Worm (Caenorhabditis elegans): ENCODE measurements around the gene srj-13.

Gene srj-13

ce11 chrV:7402355-7402754, at the start of gene srj-13:
Gene srj-13, plus strand, starts transcription at chrV:7402655.
- TF ChIP-seq lin-13 (GFP tag; optimal IDR thresholded peaks at IDR 0.05) (no peak), skn-1 (tag; optimal IDR thresholded peaks at IDR 0.05) (no peak), unc-39 (tag; optimal IDR thresholded peaks at IDR 0.05) (no peak), elt-3 (tag; optimal IDR thresholded peaks at IDR 0.05) (no peak), peb-1 (tag; optimal IDR thresholded peaks at IDR 0.05) (no peak), egl-27 (tag; optimal IDR thresholded peaks at IDR 0.05) (no peak), lin-11 (tag; optimal IDR thresholded peaks at IDR 0.05) (no peak), R02D3.7 (tag; optimal IDR thresholded peaks at IDR 0.05) (no peak), ZK546.5 (tag; optimal IDR thresholded peaks at IDR 0.05) (no peak), nhr-21 (tag; optimal IDR thresholded peaks at IDR 0.05) (no peak), alr-1 (tag; optimal IDR thresholded peaks at IDR 0.05) (no peak), elt-1 (tag; optimal IDR thresholded peaks at IDR 0.05) (no peak), lsy-2 (tag; optimal IDR thresholded peaks at IDR 0.05) (no peak)

- TF ChIP-seq ama-1 (optimal IDR thresholded peaks at IDR 0.05), result no peak
- no peak for TF ChIP-seq sem-4 (tag; optimal IDR thresholded peaks at IDR 0.05)
These were observed 48.9 kb upstream of the srj-13 start for ce11 chrV:7353602-7354001.

ce11 chrV:7355464-7355863, 47.0 kb upstream of the srj-13 start, which contains the start of gene tag-293:
Gene tag-293, minus strand, starts transcription at chrV:7355564.
- no peak for TF ChIP-seq zag-1 (tag; optimal IDR thresholded peaks at IDR 0.05)
- no peak for TF ChIP-seq lsy-2 (tag; optimal IDR thresholded peaks at IDR 0.05)
- TF ChIP-seq sem-4 (tag; optimal IDR thresholded peaks at IDR 0.05), result no peak
- no peak for TF ChIP-seq snpc-4 (tag; optimal IDR thresholded peaks at IDR 0.05)

- TF ChIP-seq peb-1 (tag; optimal IDR thresholded peaks at IDR 0.05), result no peak
- TF ChIP-seq ztf-4 (tag; optimal IDR thresholded peaks at IDR 0.05), result no peak
- TF ChIP-seq unc-55 (GFP tag; optimal IDR thresholded peaks at IDR 0.05), result no peak
- no peak for TF ChIP-seq aly-2 (tag; optimal IDR thresholded peaks at IDR 0.05)
- TF ChIP-seq ZK546.5 (tag; optimal IDR thresholded peaks at IDR 0.05), result no peak
- no peak for TF ChIP-seq lin-13 (GFP tag; optimal IDR thresholded peaks at IDR 0.05)
- TF ChIP-seq mdl-1 (tag; optimal IDR thresholded peaks at IDR 0.05), result no peak
- TF ChIP-seq sma-3 (GFP tag; optimal IDR thresholded peaks at IDR 0.05), result no peak
- TF ChIP-seq nhr-77 (tag; optimal IDR thresholded peaks at IDR 0.05), result no peak
- TF ChIP-seq sma-9 (GFP tag; optimal IDR thresholded peaks at IDR 0.05), result no peak
- TF ChIP-seq sma-9 (tag; optimal IDR thresholded peaks at IDR 0.05), result no peak
These were observed 45.8 kb upstream of the srj-13 start, which contains the start of gene C03G6.21 for ce11 chrV:7356684-7357083. Gene C03G6.21, minus strand, starts transcription at chrV:7356784.

ce11 chrV:7357132-7357531, 45.3 kb upstream of the srj-13 start, which contains the start of gene C03G6.6:
Gene C03G6.6, plus strand, starts transcription at chrV:7357432.
- TF ChIP-seq nhr-10 (tag; optimal IDR thresholded peaks at IDR 0.05) (no peak), nhr-21 (tag; optimal IDR thresholded peaks at IDR 0.05) (no peak), nhr-12 (tag; optimal IDR thresholded peaks at IDR 0.05) (no peak), nhr-129 (tag; optimal IDR thresholded peaks at IDR 0.05) (no peak), alr-1 (tag; optimal IDR thresholded peaks at IDR 0.05) (no peak), lin-13 (GFP tag; optimal IDR thresholded peaks at IDR 0.05) (no peak), blmp-1 (tag; optimal IDR thresholded peaks at IDR 0.05; ENCODE audit: insufficient read depth) (no peak), skn-1 (tag; optimal IDR thresholded peaks at IDR 0.05) (no peak), lsy-2 (tag; optimal IDR thresholded peaks at IDR 0.05) (no peak), peb-1 (tag; optimal IDR thresholded peaks at IDR 0.05) (no peak), mdl-1 (tag; optimal IDR thresholded peaks at IDR 0.05) (no peak), nhr-23 (tag; optimal IDR thresholded peaks at IDR 0.05) (no peak), crh-2 (tag; optimal IDR thresholded peaks at IDR 0.05) (no peak), nhr-6 (tag; optimal IDR thresholded peaks at IDR 0.05) (no peak), snpc-4 (tag; optimal IDR thresholded peaks at IDR 0.05) (no peak), R02D3.7 (tag; optimal IDR thresholded peaks at IDR 0.05) (no peak), mbf-1 (tag; optimal IDR thresholded peaks at IDR 0.05) (no peak), ceh-82 (tag; optimal IDR thresholded peaks at IDR 0.05) (no peak)

- TF ChIP-seq lin-39 (tag; optimal IDR thresholded peaks at IDR 0.05) (no peak), mdl-1 (tag; optimal IDR thresholded peaks at IDR 0.05) (no peak), elt-1 (tag; optimal IDR thresholded peaks at IDR 0.05) (no peak), lin-11 (tag; optimal IDR thresholded peaks at IDR 0.05) (no peak), sem-4 (tag; optimal IDR thresholded peaks at IDR 0.05) (no peak), nhr-21 (tag; optimal IDR thresholded peaks at IDR 0.05) (no peak), nhr-11 (tag; optimal IDR thresholded peaks at IDR 0.05) (no peak), alr-1 (tag; optimal IDR thresholded peaks at IDR 0.05) (no peak)
These were observed 40.8 kb upstream of the srj-13 start, which contains the start of gene cyp-35A1 for ce11 chrV:7361673-7362072. Gene cyp-35A1, minus strand, starts transcription at chrV:7361773.

Data from whole organism, L2 larva.